Fruit fly (Drosophila melanogaster): ENCODE measurements around the gene CG14300.

dm6 chr3R:18669152-18669551 lies 24.4 kb downstream of the CG14300 start, which contains the start of gene CG7702:
- TF ChIP-seq CG4496 (GFP tag; IDR thresholded peaks at IDR 0.05) = peak; percentile 57; the same call in 1 of the 3 replicates
- TF ChIP-seq Pif1B (GFP tag; optimal IDR thresholded peaks at IDR 0.05) = no peak
- no peak for TF ChIP-seq CG34367 (tag; optimal IDR thresholded peaks at IDR 0.05)
- no peak for TF ChIP-seq CG14655 (GFP tag; optimal IDR thresholded peaks at IDR 0.05)
- no peak for TF ChIP-seq CG8301 (tag; optimal IDR thresholded peaks at IDR 0.05)

Measured in whole organism, pupa.